Fruit fly (Drosophila melanogaster) whole organism, embryonic: Measurements from ENCODE around the gene CG5850.

Experiments
- Awh ChIP-seq: fragments of 200-800 bp; sonication (Bioruptor generic); IDR thresholded peaks from 2 replicates; pipeline ENCODE4, ENCODE4 v1.3.6; 2022; ENCODE audit warnings: missing biosample characterization, missing genetic modification characterization
- CG10274 ChIP-seq: fragments of 200-800 bp; sonication (Bioruptor generic); optimal IDR thresholded peaks from 3 replicates; lab custom pipeline; 2017; ENCODE audit warnings: missing biosample characterization, mild to moderate bottlenecking, missing genetic modification characterization
- CG11093 ChIP-seq: fragments of 200-800 bp; sonication (Bioruptor generic); IDR thresholded peaks from 3 replicates; pipeline ENCODE4 v1.3.6; 2022; ENCODE audit warnings: missing biosample characterization, missing genetic modification characterization
- CG11560 ChIP-seq: fragments of 200-800 bp; sonication (Bioruptor generic); IDR thresholded peaks from 3 replicates; pipeline ENCODE4 v1.3.6; 2022; ENCODE audit warnings: missing biosample characterization, missing genetic modification characterization
- CG11696 ChIP-seq: fragments of 200-800 bp; sonication (Bioruptor generic); IDR thresholded peaks from 2 replicates; pipeline ENCODE4 v1.3.6; 2022; ENCODE audit warnings: missing biosample characterization, missing genetic modification characterization
- CG13424 ChIP-seq: fragments of 200-800 bp; sonication (Bioruptor generic); optimal IDR thresholded peaks from 2 replicates; lab custom pipeline; 2019; ENCODE audit warnings: missing biosample characterization, mild to moderate bottlenecking, missing genetic modification characterization, moderate library complexity
- CG14667 ChIP-seq: fragments of 200-800 bp; sonication (Bioruptor generic); IDR thresholded peaks from 2 replicates; pipeline ENCODE4 v1.3.6; 2022; ENCODE audit warnings: missing biosample characterization, missing genetic modification characterization
- CG15073 ChIP-seq: fragments of 200-800 bp; sonication (Bioruptor generic); optimal IDR thresholded peaks from 2 replicates; lab custom pipeline; 2016; ENCODE audit warnings: missing biosample characterization, missing genetic modification characterization
- CG16815 ChIP-seq: fragments of 200-800 bp; sonication (Bioruptor generic); optimal IDR thresholded peaks from 3 replicates; lab custom pipeline; 2017; ENCODE audit warnings: missing biosample characterization, mild to moderate bottlenecking, missing genetic modification characterization
- CG1832 ChIP-seq: fragments of 200-800 bp; sonication (Bioruptor generic); optimal IDR thresholded peaks from 2 replicates; lab custom pipeline; 2017; ENCODE audit warnings: missing biosample characterization, mild to moderate bottlenecking, missing genetic modification characterization, inconsistent platforms
- CG2875 ChIP-seq: fragments of 200-800 bp; sonication (Bioruptor generic); optimal IDR thresholded peaks from 2 replicates; lab custom pipeline; 2017; ENCODE audit warnings: missing biosample characterization, mild to moderate bottlenecking, missing genetic modification characterization, missing genetic modification reagents
- CG31441 ChIP-seq: fragments of 200-800 bp; sonication (Bioruptor generic); IDR thresholded peaks from 2 replicates; pipeline ENCODE4 v1.3.6; 2022; ENCODE audit warnings: missing biosample characterization, missing genetic modification characterization
- CG34224 ChIP-seq: fragments of 200-800 bp; sonication (Bioruptor generic); IDR thresholded peaks from 3 replicates; pipeline ENCODE4 v1.3.6; 2022; ENCODE audit warnings: missing biosample characterization, missing genetic modification characterization; ENCODE audit not compliant: partially characterized antibody
- CG4424 ChIP-seq: fragments of 200-800 bp; sonication (Bioruptor generic); optimal IDR thresholded peaks from 3 replicates; lab custom pipeline; 2016; ENCODE audit warnings: missing biosample characterization, missing genetic modification characterization
- CG4854 ChIP-seq: fragments of 200-800 bp; sonication (Bioruptor generic); optimal IDR thresholded peaks from 2 replicates; lab custom pipeline; 2016; ENCODE audit warnings: missing biosample characterization, missing genetic modification characterization, inconsistent platforms
- CG6272 ChIP-seq: fragments of 200-800 bp; sonication (Bioruptor generic); IDR thresholded peaks from 2 replicates; pipeline ENCODE4 v1.3.6; 2022; ENCODE audit warnings: missing biosample characterization, missing genetic modification characterization
- CG8944 ChIP-seq: fragments of 200-800 bp; sonication (Bioruptor generic); optimal IDR thresholded peaks from 3 replicates; lab custom pipeline; 2016; ENCODE audit warnings: missing biosample characterization, missing genetic modification characterization
- Camta ChIP-seq: fragments of 200-800 bp; sonication (Bioruptor generic); optimal IDR thresholded peaks from 2 replicates; lab custom pipeline; 2016; ENCODE audit warnings: missing biosample characterization, missing genetic modification characterization
- CoRest ChIP-seq: fragments of 200-800 bp; sonication (Bioruptor generic); optimal IDR thresholded peaks from 3 replicates; lab custom pipeline; 2018; ENCODE audit warnings: missing biosample characterization, mild to moderate bottlenecking, missing genetic modification characterization, moderate library complexity
- E2f1 ChIP-seq: fragments of 200-800 bp; sonication (Bioruptor generic); IDR thresholded peaks from 2 replicates; pipeline ENCODE4 v1.3.6; 2022; ENCODE audit warnings: missing biosample characterization, missing genetic modification characterization
- Hr39 ChIP-seq: fragments of >200 bp; optimal IDR thresholded peaks from 2 replicates; lab custom pipeline; 2017
- Jarid2 ChIP-seq: fragments of 200-800 bp; sonication (Bioruptor generic); optimal IDR thresholded peaks from 3 replicates; lab custom pipeline; 2017; ENCODE audit warnings: mild to moderate bottlenecking, missing biosample characterization, missing genetic modification reagents, missing genetic modification characterization
- Mad ChIP-seq: fragments of 200-800 bp; sonication (Bioruptor generic); optimal IDR thresholded peaks from 2 replicates; lab custom pipeline; 2016; ENCODE audit warnings: missing biosample characterization, missing genetic modification characterization
- Nf-YA ChIP-seq: fragments of 200-800 bp; sonication (Bioruptor generic); IDR thresholded peaks from 2 replicates; pipeline ENCODE4 v1.3.6; 2022; ENCODE audit warnings: missing biosample characterization, missing genetic modification characterization
- Rx ChIP-seq: fragments of 200-800 bp; sonication (Bioruptor generic); IDR thresholded peaks from 2 replicates; pipeline ENCODE4 v1.3.6; 2022; ENCODE audit warnings: missing biosample characterization, missing genetic modification characterization
- Sin3A ChIP-seq: fragments of >200 bp; optimal IDR thresholded peaks from 2 replicates; lab custom pipeline; 2018
- Six4 ChIP-seq: fragments of 200-800 bp; sonication (Bioruptor generic); optimal IDR thresholded peaks from 2 replicates; lab custom pipeline; 2016; ENCODE audit warnings: missing biosample characterization, missing genetic modification characterization
- Spps ChIP-seq: fragments of 200-800 bp; sonication (Bioruptor generic); optimal IDR thresholded peaks from 2 replicates; lab custom pipeline; 2018; ENCODE audit warnings: missing biosample characterization, mild to moderate bottlenecking, missing genetic modification characterization
- Xbp1 ChIP-seq: fragments of 200-800 bp; sonication (Bioruptor generic); optimal IDR thresholded peaks from 3 replicates; lab custom pipeline; 2016; ENCODE audit warnings: missing biosample characterization, mild to moderate bottlenecking, missing genetic modification characterization
- YL-1 ChIP-seq: fragments of 200-800 bp; sonication (Bioruptor generic); optimal IDR thresholded peaks from 3 replicates; lab custom pipeline; 2017; ENCODE audit warnings: missing biosample characterization, mild to moderate bottlenecking, missing genetic modification characterization
- cg ChIP-seq: fragments of 200-800 bp; sonication (Bioruptor generic); optimal IDR thresholded peaks from 3 replicates; lab custom pipeline; 2019; ENCODE audit warnings: missing biosample characterization, mild to moderate bottlenecking, missing genetic modification characterization, moderate library complexity
- corto ChIP-seq: fragments of 200-800 bp; sonication (Bioruptor generic); optimal IDR thresholded peaks from 2 replicates; lab custom pipeline; 2016; ENCODE audit warnings: missing biosample characterization, mild to moderate bottlenecking, missing genetic modification characterization, moderate library complexity
- danr ChIP-seq: fragments of 200-800 bp; sonication (Bioruptor generic); IDR thresholded peaks from 2 replicates; pipeline ENCODE4 v1.3.6; 2022; ENCODE audit warnings: missing biosample characterization, missing genetic modification characterization
- dmrt11E ChIP-seq: fragments of 200-800 bp; sonication (Bioruptor generic); optimal IDR thresholded peaks from 3 replicates; lab custom pipeline; 2018; ENCODE audit warnings: missing biosample characterization, mild to moderate bottlenecking, missing genetic modification characterization, moderate library complexity
- dmrt99B ChIP-seq: fragments of 200-800 bp; sonication (Bioruptor generic); optimal IDR thresholded peaks from 2 replicates; lab custom pipeline; 2018; ENCODE audit warnings: missing biosample characterization, mild to moderate bottlenecking, missing genetic modification characterization, moderate library complexity
- ewg ChIP-seq: fragments of 200-800 bp; sonication (Bioruptor generic); optimal IDR thresholded peaks from 3 replicates; lab custom pipeline; 2017; ENCODE audit warnings: mild to moderate bottlenecking, missing biosample characterization, missing genetic modification reagents, missing genetic modification characterization
- eyg ChIP-seq: fragments of 200-800 bp; sonication (Bioruptor generic); optimal IDR thresholded peaks from 3 replicates; lab custom pipeline; 2016; ENCODE audit warnings: missing biosample characterization, missing genetic modification characterization
- gce ChIP-seq: fragments of 200-800 bp; sonication (Bioruptor generic); IDR thresholded peaks from 3 replicates; pipeline ENCODE4 v1.3.6; 2022; ENCODE audit warnings: missing biosample characterization, missing genetic modification characterization
- ham ChIP-seq: fragments of 200-800 bp; sonication (Bioruptor generic); IDR thresholded peaks from 2 replicates; pipeline ENCODE4 v1.3.6; 2022; ENCODE audit warnings: missing biosample characterization, missing genetic modification characterization
- hth ChIP-seq: fragments of >200 bp; optimal IDR thresholded peaks from 2 replicates; lab custom pipeline; 2017; ENCODE audit warnings: inconsistent platforms
- lmd ChIP-seq: fragments of 200-800 bp; sonication (Bioruptor generic); IDR thresholded peaks from 2 replicates; pipeline ENCODE4 v1.3.6; 2022; ENCODE audit warnings: missing biosample characterization, missing genetic modification characterization
- mirr ChIP-seq: fragments of 200-800 bp; sonication (Bioruptor generic); optimal IDR thresholded peaks from 3 replicates; lab custom pipeline; 2018; ENCODE audit warnings: missing biosample characterization, mild to moderate bottlenecking, missing genetic modification characterization
- nerfin-2 ChIP-seq: fragments of 200-800 bp; sonication (Bioruptor generic); IDR thresholded peaks from 2 replicates; pipeline ENCODE4 v1.3.6; 2022; ENCODE audit warnings: missing biosample characterization, missing genetic modification characterization; ENCODE audit not compliant: partially characterized antibody
- oc ChIP-seq: fragments of 200-800 bp; sonication (Bioruptor generic); optimal IDR thresholded peaks from 2 replicates; lab custom pipeline; 2018; ENCODE audit warnings: missing biosample characterization, mild to moderate bottlenecking, missing genetic modification characterization, moderate library complexity
- pros ChIP-seq: fragments of 200-800 bp; sonication (Bioruptor generic); optimal IDR thresholded peaks from 3 replicates; lab custom pipeline; 2019; ENCODE audit warnings: missing biosample characterization, mild to moderate bottlenecking, missing genetic modification characterization, moderate library complexity
- ranshi ChIP-seq: fragments of 200-800 bp; sonication (Bioruptor generic); IDR thresholded peaks from 2 replicates; pipeline ENCODE4 v1.3.6; 2022; ENCODE audit warnings: missing biosample characterization, missing genetic modification characterization
- sna ChIP-seq: fragments of 200-800 bp; sonication (Bioruptor generic); IDR thresholded peaks from 2 replicates; pipeline ENCODE4 v1.3.6; 2022; ENCODE audit warnings: missing biosample characterization, missing genetic modification characterization; ENCODE audit not compliant: partially characterized antibody
- sob ChIP-seq: fragments of 200-800 bp; sonication (Bioruptor generic); IDR thresholded peaks from 2 replicates; pipeline ENCODE4 v1.3.6; 2022; ENCODE audit warnings: missing biosample characterization, missing genetic modification characterization
- ttk ChIP-seq: fragments of 200-800 bp; sonication (Bioruptor generic); IDR thresholded peaks from 2 replicates; pipeline ENCODE4 v2.1.2; 2022; ENCODE audit warnings: missing biosample characterization, missing genetic modification characterization
- tx ChIP-seq: fragments of 200-800 bp; sonication (Bioruptor generic); optimal IDR thresholded peaks from 2 replicates; lab custom pipeline; 2016; ENCODE audit warnings: missing biosample characterization, missing genetic modification characterization

Gene CG5850

dm6 chr2L:10009800-10010658 is 46.3 kb upstream of the CG5850 start (continued):
- TF ChIP-seq dmrt11E (tag; lab: Kevin White, UChicago) (peak; percentile 94), Awh (GFP tag; lab: Robert Waterston, UW) (peak; percentile 95), lmd (GFP tag; lab: Robert Waterston, UW) (peak; percentile 98), Sin3A (lab: Kevin White, UChicago) (no peak), cg (GFP tag; lab: Kevin White, UChicago) (peak; percentile 86), CG10274 (GFP tag; lab: Kevin White, UChicago) (peak; percentile 90), ranshi (peak; percentile 98), ham (GFP tag; lab: Robert Waterston, UW) (peak; percentile 90), sob (GFP tag; lab: Robert Waterston, UW) (peak; percentile 98), CG11093 (GFP tag; lab: Robert Waterston, UW) (peak; percentile 96), dmrt99B (tag; lab: Kevin White, UChicago) (peak; percentile 96), CG34224 (GFP tag; lab: Robert Waterston, UW) (no peak), CG15073 (GFP tag; lab: Kevin White, UChicago) (peak; percentile 62), Six4 (GFP tag; lab: Kevin White, UChicago) (peak; percentile 97), Nf-YA (GFP tag; lab: Robert Waterston, UW) (peak; percentile 95), CG2875 (GFP tag; lab: Kevin White, UChicago) (peak; percentile 90), E2f1 (GFP tag; lab: Robert Waterston, UW) (peak; percentile 97), ewg (GFP tag; lab: Kevin White, UChicago) (peak; percentile 91), Xbp1 (GFP tag; lab: Kevin White, UChicago) (peak; percentile 98), CG4854 (GFP tag; lab: Kevin White, UChicago) (peak; percentile 95), CoRest (peak; percentile 97), CG1832 (GFP tag; lab: Kevin White, UChicago) (peak; percentile 83), CG6272 (GFP tag; lab: Robert Waterston, UW) (peak; percentile 94), ttk (GFP tag; lab: Robert Waterston, UW) (peak; percentile 96), pros (peak; percentile 68), nerfin-2 (GFP tag; lab: Robert Waterston, UW) (no peak), Jarid2 (GFP tag; lab: Kevin White, UChicago) (peak; percentile 82), Camta (GFP tag; lab: Kevin White, UChicago) (peak; percentile 96), tx (GFP tag; lab: Kevin White, UChicago) (peak; percentile 97), CG31441 (GFP tag; lab: Robert Waterston, UW) (peak; percentile 93; the same call in 1 of the 2 replicates), hth (lab: Kevin White, UChicago) (no peak), sna (GFP tag; lab: Robert Waterston, UW) (0 out of 2 replicates have a peak, but pooled peaks have one; percentile 18), mirr (peak; percentile 96), CG14667 (peak; percentile 95), Mad (GFP tag; lab: Kevin White, UChicago) (peak; percentile 95), eyg (GFP tag; lab: Kevin White, UChicago) (peak; percentile 94), gce (GFP tag; lab: Robert Waterston, UW) (peak; percentile 95), CG11696 (GFP tag; lab: Robert Waterston, UW) (peak; percentile 90), CG16815 (GFP tag; lab: Kevin White, UChicago) (peak; percentile 97), Rx (GFP tag; lab: Robert Waterston, UW) (peak; percentile 97), CG13424 (tag; lab: Kevin White, UChicago) (peak; percentile 97), CG4424 (GFP tag; lab: Kevin White, UChicago) (peak; percentile 95), corto (GFP tag; lab: Kevin White, UChicago) (peak; percentile 95), Hr39 (lab: Kevin White, UChicago) (no peak), CG8944 (GFP tag; lab: Kevin White, UChicago) (peak; percentile 98), CG11560 (peak; percentile 89), YL-1 (GFP tag; lab: Kevin White, UChicago) (peak; percentile 75), danr (GFP tag; lab: Robert Waterston, UW) (peak; percentile 94), Spps (peak; percentile 89), oc (tag; lab: Kevin White, UChicago) (peak; percentile 97)
